Worm (Caenorhabditis elegans): ENCODE measurements around the gene col-20.

- no peak for TF ChIP-seq ama-1 (optimal IDR thresholded peaks at IDR 0.05)
- no peak for TF ChIP-seq ceh-6 (GFP tag; optimal IDR thresholded peaks at IDR 0.05)
- TF ChIP-seq che-1 (tag; optimal IDR thresholded peaks at IDR 0.05), result no peak
Measured at ce11 chrII:4854761-4855160, 15.8 kb downstream of the col-20 start.

All from whole organism, late embryonic.